Fruit fly (Drosophila melanogaster): ENCODE results near the gene Gel.

Gene Gel

dm6 chr3R:4249947-4250346, 14.9 kb downstream of the Gel start:
- no peak for TF ChIP-seq CG16779 (tag; optimal IDR thresholded peaks at IDR 0.05)
- TF ChIP-seq fkh (GFP tag; optimal IDR thresholded peaks at IDR 0.05) = no peak
- no peak for TF ChIP-seq salr (GFP tag; optimal IDR thresholded peaks at IDR 0.05)
- TF ChIP-seq CG11902 (GFP tag; optimal IDR thresholded peaks at IDR 0.05) = no peak
- TF ChIP-seq cyc (GFP tag; optimal IDR thresholded peaks at IDR 0.05) = no peak
- TF ChIP-seq topi (GFP tag; optimal IDR thresholded peaks at IDR 0.05) = no peak
- no peak for TF ChIP-seq Sox15 (GFP tag; optimal IDR thresholded peaks at IDR 0.05)
- no peak for TF ChIP-seq ss (GFP tag; optimal IDR thresholded peaks at IDR 0.05)
- no peak for TF ChIP-seq CG8632 (GFP tag; optimal IDR thresholded peaks at IDR 0.05)
- no peak for TF ChIP-seq pdm3 (GFP tag; optimal IDR thresholded peaks at IDR 0.05)

- no peak for TF ChIP-seq lz (GFP tag; optimal IDR thresholded peaks at IDR 0.05)
- no peak for TF ChIP-seq CG3032 (tag; optimal IDR thresholded peaks at IDR 0.05)
- no peak for TF ChIP-seq vri (GFP tag; optimal IDR thresholded peaks at IDR 0.05)
- no peak for TF ChIP-seq OdsH (GFP tag; optimal IDR thresholded peaks at IDR 0.05)
- no peak for TF ChIP-seq esn (GFP tag; optimal IDR thresholded peaks at IDR 0.05)
- TF ChIP-seq CG11902 (GFP tag; optimal IDR thresholded peaks at IDR 0.05) = no peak
- TF ChIP-seq fkh (GFP tag; optimal IDR thresholded peaks at IDR 0.05) = no peak
- no peak for TF ChIP-seq CG10631 (GFP tag; optimal IDR thresholded peaks at IDR 0.05)
- TF ChIP-seq Sox102F (GFP tag; optimal IDR thresholded peaks at IDR 0.05) = no peak
- no peak for TF ChIP-seq CG31627 (GFP tag; optimal IDR thresholded peaks at IDR 0.05)
- no peak for TF ChIP-seq CG11294 (GFP tag; IDR thresholded peaks at IDR 0.05)
- no peak for TF ChIP-seq CG15336 (GFP tag; IDR thresholded peaks at IDR 0.05)
- no peak for TF ChIP-seq Hr39 (GFP tag; optimal IDR thresholded peaks at IDR 0.05)
- TF ChIP-seq Smox (GFP tag; optimal IDR thresholded peaks at IDR 0.05) = no peak
These were observed 16.2 kb downstream of the Gel start, which contains the start of gene TwdlG for dm6 chr3R:4251241-4251640. Gene TwdlG, minus strand, starts transcription at chr3R:4251341.

dm6 chr3R:4252943-4253342, 17.9 kb downstream of the Gel start, which contains the start of gene CG14644:
Gene CG14644, minus strand, starts transcription at chr3R:4253043.
- TF ChIP-seq Blimp-1 (GFP tag; optimal IDR thresholded peaks at IDR 0.05) (no peak), Hr4 (GFP tag; optimal IDR thresholded peaks at IDR 0.05) (no peak), Met (GFP tag; optimal IDR thresholded peaks at IDR 0.05) (no peak), OdsH (GFP tag; optimal IDR thresholded peaks at IDR 0.05) (no peak), Eip75B (GFP tag; optimal IDR thresholded peaks at IDR 0.05) (no peak), CG10631 (GFP tag; optimal IDR thresholded peaks at IDR 0.05) (no peak), salr (GFP tag; optimal IDR thresholded peaks at IDR 0.05) (no peak), CG1621 (tag; optimal IDR thresholded peaks at IDR 0.05) (no peak), achi (GFP tag; optimal IDR thresholded peaks at IDR 0.05) (no peak), Eip93F (GFP tag; optimal IDR thresholded peaks at IDR 0.05) (no peak), CG11902 (GFP tag; optimal IDR thresholded peaks at IDR 0.05) (no peak), CG3919 (GFP tag; optimal IDR thresholded peaks at IDR 0.05) (no peak), CG9139 (GFP tag; optimal IDR thresholded peaks at IDR 0.05) (no peak)

dm6 chr3R:4254408-4254807, 19.4 kb downstream of the Gel start, which contains the start of gene TwdlV:
Gene TwdlV, plus strand, starts transcription at chr3R:4254708.
- TF ChIP-seq CG34406 (GFP tag; optimal IDR thresholded peaks at IDR 0.05) = no peak

DNA sequence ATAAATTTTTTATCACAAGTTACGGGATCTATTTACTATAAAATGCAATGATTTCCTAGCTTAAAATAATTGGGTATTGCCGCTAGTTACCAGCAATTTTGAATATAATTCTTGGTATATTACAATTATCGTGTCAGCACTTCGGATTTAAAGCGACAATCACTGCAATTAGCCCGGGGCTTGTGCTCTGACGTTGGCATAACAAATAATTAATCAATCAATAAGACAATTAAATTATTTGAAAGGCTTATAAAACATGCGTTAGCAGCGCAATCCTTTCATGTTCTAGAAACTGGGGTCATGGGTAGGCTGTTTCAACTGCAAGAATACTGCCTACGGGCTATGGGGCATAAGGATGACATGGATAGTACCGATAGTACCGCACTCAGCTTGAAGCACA, 21.7 kb downstream of the Gel start, which contains the start of gene Or82a:
TSS of gene Or82a (plus strand) at position 301 of the 400 bp plus-strand sequence.
- TF ChIP-seq CG6276 (GFP tag; optimal IDR thresholded peaks at IDR 0.05) (no peak), Blimp-1 (GFP tag; optimal IDR thresholded peaks at IDR 0.05) (no peak), CG16779 (tag; optimal IDR thresholded peaks at IDR 0.05) (no peak), pdm3 (GFP tag; optimal IDR thresholded peaks at IDR 0.05) (no peak), achi (GFP tag; optimal IDR thresholded peaks at IDR 0.05) (no peak)

Data from whole organism, prepupa.